Fruit fly (Drosophila melanogaster) whole organism, adult: Measurements from ENCODE around the gene AnxB10.
"Not testable (repeated sequence)": the region's sequence is repeated elsewhere in the genome, so short reads cannot be mapped to it uniquely, and the experiment has no call there.

ENCODE experiments used
- CG11617 ChIP-seq: fragments of 200-800 bp; sonication (Bioruptor generic); optimal IDR thresholded peaks from 2 replicates; lab custom pipeline; 2017; ENCODE audit warnings: mild to moderate bottlenecking, missing biosample characterization, missing genetic modification reagents, missing genetic modification characterization
- CG12768 ChIP-seq: fragments of 200-800 bp; sonication (Bioruptor generic); optimal IDR thresholded peaks from 2 replicates; lab custom pipeline; 2017; ENCODE audit warnings: missing biosample characterization, missing genetic modification characterization, mild to moderate bottlenecking, moderate library complexity, missing genetic modification reagents
- CG33017 ChIP-seq: fragments of 200-800 bp; sonication (Bioruptor generic); optimal IDR thresholded peaks from 2 replicates; lab custom pipeline; 2018; ENCODE audit warnings: missing biosample characterization, mild to moderate bottlenecking, missing genetic modification characterization, moderate library complexity
- CG7045 ChIP-seq: fragments of 200-800 bp; sonication (Bioruptor generic); optimal IDR thresholded peaks from 2 replicates; lab custom pipeline; 2017; ENCODE audit warnings: missing biosample characterization, mild to moderate bottlenecking, missing genetic modification characterization
- CG7101 ChIP-seq: fragments of 200-800 bp; sonication (Bioruptor generic); optimal IDR thresholded peaks from 2 replicates; lab custom pipeline; 2018; ENCODE audit warnings: missing biosample characterization, mild to moderate bottlenecking, missing genetic modification characterization, moderate library complexity
- Hr96 ChIP-seq: fragments of 200-800 bp; sonication (Bioruptor generic); optimal IDR thresholded peaks from 2 replicates; lab custom pipeline; 2016; ENCODE audit warnings: missing biosample characterization, missing genetic modification characterization
- Mnt ChIP-seq: fragments of 200-800 bp; sonication (Bioruptor generic); optimal IDR thresholded peaks from 2 replicates; lab custom pipeline; 2016; ENCODE audit warnings: missing biosample characterization, mild to moderate bottlenecking, missing genetic modification characterization
- bab1 ChIP-seq: fragments of 200-800 bp; sonication (Bioruptor generic); optimal IDR thresholded peaks from 3 replicates; lab custom pipeline; 2019; ENCODE audit warnings: missing biosample characterization, mild to moderate bottlenecking, missing genetic modification characterization, moderate library complexity
- cic ChIP-seq: fragments of 200-800 bp; sonication (Bioruptor generic); optimal IDR thresholded peaks from 2 replicates; lab custom pipeline; 2017; ENCODE audit warnings: missing biosample characterization, mild to moderate bottlenecking, missing genetic modification characterization, moderate library complexity
- cnc ChIP-seq, 2 experiments: fragments of >200 bp; optimal IDR thresholded peaks; 2 replicates each; lab custom pipeline; 2017
- kay ChIP-seq: fragments of 200-800 bp; sonication (Bioruptor generic); peaks from one replicate; lab custom pipeline; 2016; ENCODE audit warnings: missing biosample characterization, missing genetic modification characterization, borderline replicate concordance

DNA sequence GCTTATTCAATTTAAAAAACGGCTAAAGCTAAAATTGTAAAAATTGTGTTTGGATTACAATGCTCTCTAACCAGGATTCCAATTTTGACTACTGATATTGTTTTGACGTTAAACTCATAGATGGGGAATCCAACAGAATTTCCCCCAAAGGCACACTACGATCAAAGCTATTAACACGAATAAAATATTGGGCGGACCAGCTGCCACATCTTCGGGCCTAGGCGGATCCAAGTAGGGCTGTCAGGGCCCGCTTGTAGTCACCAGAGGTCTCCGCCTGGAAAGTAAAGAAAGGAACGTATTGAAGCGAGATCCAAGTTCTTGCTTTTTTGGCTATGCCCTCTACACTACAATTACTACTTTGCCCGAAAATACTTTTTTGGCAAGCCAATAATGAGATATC, 5.2 kb upstream of the AnxB10 start, which contains the start of gene Sdic1:
- not testable (repeated sequence) for TF ChIP-seq cnc (optimal IDR thresholded peaks at IDR 0.05; lab: Kevin White, UChicago); kay (GFP tag; lab: Kevin White, UChicago); CG33017; cic (GFP tag; lab: Kevin White, UChicago); bab1; CG7101 (tag; lab: Kevin White, UChicago); CG11617 (GFP tag; lab: Kevin White, UChicago); Hr96 (GFP tag; lab: Kevin White, UChicago); CG12768 (GFP tag; lab: Kevin White, UChicago); CG7045 (GFP tag; lab: Kevin White, UChicago); Mnt (GFP tag; lab: Kevin White, UChicago)
